Worm (Caenorhabditis elegans) whole organism, L4/young adult: ENCODE results near the gene B0310.6.

Experiments
- W03F9.2 ChIP-seq: fragments of 150-350 bp; optimal IDR thresholded peaks from 2 replicates; lab custom pipeline; 2014; ENCODE audit warnings: missing biosample characterization, missing genetic modification characterization
- him-1 ChIP-seq: sonication (generic microtip); optimal IDR thresholded peaks from 2 replicates; lab custom pipeline; 2016; ENCODE audit warnings: missing genotype, missing genetic modification reagents, missing genetic modification characterization, missing compliant biosample characterization

ce11 chrX:496795-497194, 34.0 kb downstream of the B0310.6 start:
- no peak for TF ChIP-seq him-1 (tag; lab: Kevin White, UChicago)
- TF ChIP-seq W03F9.2 (tag; lab: Kevin White, UChicago), result no peak
